Fruit fly (Drosophila melanogaster): ENCODE data around the gene CG3061.

Gene CG3061

DNA sequence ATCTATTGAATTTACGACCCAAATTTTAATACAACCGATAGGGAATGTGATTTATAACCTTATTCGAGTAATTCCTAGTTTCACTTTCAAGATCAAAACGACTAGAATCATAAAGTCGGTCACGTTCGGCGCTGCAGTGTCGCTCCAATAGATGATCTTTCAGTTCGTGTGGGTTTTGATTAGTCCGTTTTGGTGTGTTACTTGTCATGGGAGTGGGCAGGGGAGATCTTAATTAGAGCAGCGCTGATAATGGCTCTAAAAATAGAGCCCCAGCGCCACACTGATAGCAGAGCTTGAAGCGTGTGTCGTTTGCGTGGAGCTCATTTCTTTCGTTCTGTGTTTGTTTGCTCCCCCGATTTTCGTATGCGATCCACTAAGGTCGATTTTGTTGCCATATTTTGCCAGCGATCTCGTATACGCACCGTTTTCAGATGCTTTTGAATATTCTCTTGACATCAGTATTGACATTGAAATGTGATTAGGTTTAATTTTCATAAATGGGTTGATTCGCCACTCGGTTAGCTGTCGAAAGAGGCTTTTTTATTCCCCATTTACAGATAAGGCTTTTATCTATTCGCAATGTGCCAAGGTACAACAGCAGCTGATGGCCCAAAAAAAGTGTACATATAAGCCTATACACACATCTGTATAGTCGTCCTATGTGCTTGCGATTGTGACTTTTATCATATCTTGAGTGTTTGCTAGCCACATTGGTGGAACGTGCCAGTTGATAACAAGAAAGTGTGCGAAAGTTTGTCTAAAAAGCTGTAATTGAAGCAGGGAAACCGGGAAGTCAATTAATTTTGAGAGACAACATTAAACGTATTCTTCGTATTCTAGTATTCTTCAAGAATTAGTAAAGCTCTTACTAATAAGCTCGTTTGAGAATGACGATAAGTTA, 26.6 kb downstream of the CG3061 start (continued):
- TF ChIP-seq CG34376 (GFP tag; optimal IDR thresholded peaks at IDR 0.05) (peak; percentile 76), grau (tag; optimal IDR thresholded peaks at IDR 0.05) (no peak), Max (GFP tag; optimal IDR thresholded peaks at IDR 0.05) (no peak), MESR4 (GFP tag; optimal IDR thresholded peaks at IDR 0.05) (no peak), Rx (GFP tag; IDR thresholded peaks at IDR 0.05) (no peak), ase (GFP tag; IDR thresholded peaks at IDR 0.05) (no peak), Hr78 (GFP tag; optimal IDR thresholded peaks at IDR 0.05) (peak in 1 of 2 experiments; percentile 10), tx (GFP tag; optimal IDR thresholded peaks at IDR 0.05) (no peak), grn (GFP tag; optimal IDR thresholded peaks at IDR 0.05) (peak; percentile 70), gt (GFP tag; IDR thresholded peaks at IDR 0.05) (no peak), GATAe (GFP tag; conservative IDR thresholded peaks at IDR 0.05) (peak; percentile 29), BtbVII (GFP tag; optimal IDR thresholded peaks at IDR 0.05) (peak; percentile 38), CG9609 (GFP tag; optimal IDR thresholded peaks at IDR 0.05) (no peak), sna (GFP tag; IDR thresholded peaks at IDR 0.05; ENCODE audit: partially characterized antibody) (no peak), CG6689 (GFP tag; IDR thresholded peaks at IDR 0.05) (no peak), al (GFP tag; IDR thresholded peaks at IDR 0.05) (no peak), CG11695 (GFP tag; IDR thresholded peaks at IDR 0.05) (no peak), lola (GFP tag; optimal IDR thresholded peaks at IDR 0.05) (no peak), CG11560 (tag; IDR thresholded peaks at IDR 0.05) (no peak), CG10959 (GFP tag; IDR thresholded peaks at IDR 0.05) (no peak), Ets97D (GFP tag; optimal IDR thresholded peaks at IDR 0.05) (no peak), CG3163 (GFP tag; optimal IDR thresholded peaks at IDR 0.05) (peak; percentile 45), fu2 (GFP tag; optimal IDR thresholded peaks at IDR 0.05) (no peak), H15 (GFP tag; IDR thresholded peaks at IDR 0.05) (no peak), ken (GFP tag; IDR thresholded peaks at IDR 0.05) (0 out of 3 replicates have a peak, but pooled peaks have one; percentile 25), klu (GFP tag; IDR thresholded peaks at IDR 0.05) (no peak), Hey (tag; optimal IDR thresholded peaks at IDR 0.05) (peak; percentile 4), CG10209 (GFP tag; optimal IDR thresholded peaks at IDR 0.05) (no peak), Ssrp (tag; optimal IDR thresholded peaks at IDR 0.05) (no peak), CG12769 (tag; optimal IDR thresholded peaks at IDR 0.05) (peak; percentile 31), CG2678 (tag; optimal IDR thresholded peaks at IDR 0.05) (peak; percentile 21), Dad (GFP tag; optimal IDR thresholded peaks at IDR 0.05) (no peak), Usf (GFP tag; optimal IDR thresholded peaks at IDR 0.05) (no peak), sug (tag; optimal IDR thresholded peaks at IDR 0.05) (peak; percentile 92), MTF-1 (GFP tag; optimal IDR thresholded peaks at IDR 0.05; ENCODE audit: borderline replicate concordance) (no peak), nau (GFP tag; optimal IDR thresholded peaks at IDR 0.05) (no peak), CG4854 (GFP tag; optimal IDR thresholded peaks at IDR 0.05) (no peak), crc (GFP tag; optimal IDR thresholded peaks at IDR 0.05) (no peak), CG31441 (GFP tag; IDR thresholded peaks at IDR 0.05) (no peak), YL-1 (GFP tag; optimal IDR thresholded peaks at IDR 0.05) (no peak), Oaz (GFP tag; IDR thresholded peaks at IDR 0.05) (no peak), kay (GFP tag; optimal IDR thresholded peaks at IDR 0.05) (no peak), Sox102F (GFP tag; optimal IDR thresholded peaks at IDR 0.05) (no peak), CG10979 (tag; optimal IDR thresholded peaks at IDR 0.05) (no peak), bsh (GFP tag; optimal IDR thresholded peaks at IDR 0.05) (no peak), CG2116 (GFP tag; optimal IDR thresholded peaks at IDR 0.05) (no peak), odd (GFP tag; optimal IDR thresholded peaks at IDR 0.05) (no peak)
